Fruit fly (Drosophila melanogaster): Measurements from ENCODE around the gene CG9098.

DNA sequence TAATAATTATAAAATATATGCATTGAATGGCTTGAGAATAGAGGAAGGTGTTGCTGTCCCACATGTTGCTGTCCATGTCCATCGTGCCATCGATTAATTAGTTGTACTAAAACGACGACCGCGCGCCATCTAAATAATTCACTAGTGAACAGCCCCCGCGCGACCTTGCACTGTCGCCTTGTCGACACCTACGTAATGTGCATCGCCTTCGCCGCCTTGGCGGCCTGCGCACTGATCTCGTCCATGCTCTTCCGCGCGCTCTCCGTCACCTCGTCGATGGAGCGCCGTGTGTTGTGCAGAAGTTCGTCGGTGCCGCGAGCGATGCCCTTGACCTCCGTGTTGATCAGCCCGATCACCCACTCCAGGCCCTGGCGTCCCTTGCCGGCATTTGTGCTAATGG lies 34.7 kb upstream of the CG9098 start:
- no peak for TF ChIP-seq Snoo (tag; optimal IDR thresholded peaks at IDR 0.05)
- no peak for TF ChIP-seq Ets98B (GFP tag; IDR thresholded peaks at IDR 0.05)
- TF ChIP-seq CG4496 (GFP tag; IDR thresholded peaks at IDR 0.05): no peak
- TF ChIP-seq CG34367 (tag; optimal IDR thresholded peaks at IDR 0.05): no peak
- TF ChIP-seq CG32121 (GFP tag; IDR thresholded peaks at IDR 0.05): no peak
- no peak for TF ChIP-seq Pif1B (GFP tag; optimal IDR thresholded peaks at IDR 0.05)
- TF ChIP-seq rn (GFP tag; IDR thresholded peaks at IDR 0.05): no peak
- TF ChIP-seq CG10348 (GFP tag; IDR thresholded peaks at IDR 0.05): no peak
